Worm (Caenorhabditis elegans) whole organism, early embryonic: ENCODE results near the gene vha-2.

ENCODE experiments used
- B0310.2 ChIP-seq: sonication (generic microtip); optimal IDR thresholded peaks from 2 replicates; lab custom pipeline; 2016; ENCODE audit warnings: mild to moderate bottlenecking, missing genetic modification characterization, missing compliant biosample characterization
- F13C5.2 ChIP-seq: sonication (generic microtip); optimal IDR thresholded peaks from 2 replicates; lab custom pipeline; 2017; ENCODE audit warnings: mild to moderate bottlenecking, missing genetic modification characterization, inconsistent platforms, missing compliant biosample characterization
- aly-1 ChIP-seq: sonication (generic microtip); optimal IDR thresholded peaks from 2 replicates; lab custom pipeline; 2016; ENCODE audit warnings: missing genetic modification characterization, missing compliant biosample characterization
- ama-1 ChIP-seq: fragments of 150-350 bp; optimal IDR thresholded peaks from 2 replicates; lab custom pipeline; 2014
- ceh-13 ChIP-seq: fragments of 200-800 bp; sonication (Bioruptor generic); optimal IDR thresholded peaks from 2 replicates; lab custom pipeline; 2018; ENCODE audit warnings: mild to moderate bottlenecking, missing genetic modification characterization, missing compliant biosample characterization
- ceh-36 ChIP-seq: sonication (generic microtip); optimal IDR thresholded peaks from 2 replicates; lab custom pipeline; 2016; ENCODE audit warnings: missing genetic modification characterization, inconsistent platforms, missing compliant biosample characterization
- ets-7 ChIP-seq: sonication (generic microtip); optimal IDR thresholded peaks from 2 replicates; lab custom pipeline; 2016; ENCODE audit warnings: missing genotype, missing genetic modification characterization, missing compliant biosample characterization
- flt-1 ChIP-seq: fragments of 200-800 bp; sonication (Bioruptor generic); IDR thresholded peaks from 2 replicates; pipeline ENCODE4 v1.3.6; 2022; ENCODE audit warnings: missing genetic modification characterization, missing compliant biosample characterization
- hmbx-1 ChIP-seq: sonication (generic microtip); optimal IDR thresholded peaks from 2 replicates; lab custom pipeline; 2016; ENCODE audit warnings: mild to moderate bottlenecking, missing genetic modification characterization, missing compliant biosample characterization
- hmg-4 ChIP-seq: fragments of 200-800 bp; sonication (Bioruptor generic); optimal IDR thresholded peaks from 2 replicates; lab custom pipeline; 2018; ENCODE audit warnings: mild to moderate bottlenecking, missing genetic modification characterization, missing compliant biosample characterization
- hnd-1 ChIP-seq: sonication (generic microtip); optimal IDR thresholded peaks from 2 replicates; lab custom pipeline; 2016; ENCODE audit warnings: missing genetic modification characterization, missing compliant biosample characterization
- pes-1 ChIP-seq: fragments of 200-800 bp; sonication (Bioruptor generic); IDR thresholded peaks from 2 replicates; pipeline ENCODE4 v1.3.6; 2022; ENCODE audit warnings: missing genetic modification reagents, missing genetic modification characterization, missing compliant biosample characterization
- scrt-1 ChIP-seq: fragments of 200-800 bp; sonication (Bioruptor generic); IDR thresholded peaks from 2 replicates; pipeline ENCODE4 v1.3.6; 2022; ENCODE audit warnings: missing genetic modification characterization, missing compliant biosample characterization
- sea-1 ChIP-seq: fragments of 200-800 bp; sonication (Bioruptor generic); conservative IDR thresholded peaks from 2 replicates; pipeline ENCODE4 v1.3.6; 2022; ENCODE audit warnings: missing genetic modification characterization, missing compliant biosample characterization
- tbx-11 ChIP-seq: fragments of 200-800 bp; sonication (Bioruptor generic); IDR thresholded peaks from 2 replicates; pipeline ENCODE4 v1.3.6; 2022; ENCODE audit warnings: missing genetic modification characterization, missing compliant biosample characterization
- tbx-37 ChIP-seq: fragments of 200-800 bp; sonication (Bioruptor generic); conservative IDR thresholded peaks from 2 replicates; pipeline ENCODE4 v1.3.6; 2022; ENCODE audit warnings: missing genetic modification reagents, missing genetic modification characterization, missing compliant biosample characterization
- tra-4 ChIP-seq: sonication (generic microtip); optimal IDR thresholded peaks from 2 replicates; lab custom pipeline; 2017; ENCODE audit warnings: missing genetic modification characterization, missing compliant biosample characterization

The vha-2 gene

ce11 chrIII:9782483-9783081, 618 bp downstream of the vha-2 start, which contains the start of gene R10E11.6:
Gene R10E11.6, plus strand, starts transcription at chrIII:9783006.
- TF ChIP-seq hmg-4 (no peak), F13C5.2 (tag; lab: Kevin White, UChicago) (no peak), ets-7 (tag; lab: Kevin White, UChicago) (no peak), tbx-11 (no peak), hmbx-1 (no peak), tra-4 (no peak), hnd-1 (tag; lab: Kevin White, UChicago) (no peak), flt-1 (GFP tag; lab: Robert Waterston, UW) (no peak), sea-1 (GFP tag; lab: Robert Waterston, UW) (no peak), pes-1 (GFP tag; lab: Robert Waterston, UW) (no peak), tbx-37 (GFP tag; lab: Robert Waterston, UW) (no peak), scrt-1 (GFP tag; lab: Robert Waterston, UW) (no peak), B0310.2 (tag; lab: Kevin White, UChicago) (no peak), aly-1 (tag; lab: Kevin White, UChicago) (no peak), ceh-36 (tag; lab: Kevin White, UChicago) (no peak)

- TF ChIP-seq B0310.2 (tag; lab: Kevin White, UChicago) (no peak), hmg-4 (no peak), ceh-13 (GFP tag; lab: Kevin White, UChicago) (no peak), ets-7 (tag; lab: Kevin White, UChicago) (no peak), ama-1 (lab: Kevin White, UChicago) (no peak)
Measured at ce11 chrIII:9783133-9783590, 1.2 kb downstream of the vha-2 start.

ce11 chrIII:9786776-9787175, 4.8 kb downstream of the vha-2 start:
- TF ChIP-seq ets-7 (tag; lab: Kevin White, UChicago) (no peak), sea-1 (GFP tag; lab: Robert Waterston, UW) (no peak), tbx-11 (no peak), tra-4 (no peak), hnd-1 (tag; lab: Kevin White, UChicago) (no peak), scrt-1 (GFP tag; lab: Robert Waterston, UW) (no peak), aly-1 (tag; lab: Kevin White, UChicago) (no peak), ceh-13 (GFP tag; lab: Kevin White, UChicago) (no peak), F13C5.2 (tag; lab: Kevin White, UChicago) (no peak), B0310.2 (tag; lab: Kevin White, UChicago) (no peak), hmg-4 (no peak), ceh-36 (tag; lab: Kevin White, UChicago) (no peak), tbx-37 (GFP tag; lab: Robert Waterston, UW) (no peak), hmbx-1 (no peak), ama-1 (lab: Kevin White, UChicago) (no peak), flt-1 (GFP tag; lab: Robert Waterston, UW) (no peak), pes-1 (GFP tag; lab: Robert Waterston, UW) (no peak)

ce11 chrIII:9789083-9789482, 7.1 kb downstream of the vha-2 start:
- TF ChIP-seq flt-1 (GFP tag; lab: Robert Waterston, UW), result no peak
- no peak for TF ChIP-seq ets-7 (tag; lab: Kevin White, UChicago)
- no peak for TF ChIP-seq hnd-1 (tag; lab: Kevin White, UChicago)
- no peak for TF ChIP-seq hmbx-1
- no peak for TF ChIP-seq hmg-4
- no peak for TF ChIP-seq tbx-11
- no peak for TF ChIP-seq B0310.2 (tag; lab: Kevin White, UChicago)
- TF ChIP-seq tbx-37 (GFP tag; lab: Robert Waterston, UW), result no peak

- TF ChIP-seq F13C5.2 (tag; lab: Kevin White, UChicago), result no peak
- no peak for TF ChIP-seq tra-4
- no peak for TF ChIP-seq scrt-1 (GFP tag; lab: Robert Waterston, UW)
- TF ChIP-seq aly-1 (tag; lab: Kevin White, UChicago), result no peak
- no peak for TF ChIP-seq hmbx-1
- TF ChIP-seq flt-1 (GFP tag; lab: Robert Waterston, UW), result no peak
- no peak for TF ChIP-seq ets-7 (tag; lab: Kevin White, UChicago)
- no peak for TF ChIP-seq B0310.2 (tag; lab: Kevin White, UChicago)
- no peak for TF ChIP-seq hnd-1 (tag; lab: Kevin White, UChicago)
- TF ChIP-seq ceh-13 (GFP tag; lab: Kevin White, UChicago), result no peak
- no peak for TF ChIP-seq sea-1 (GFP tag; lab: Robert Waterston, UW)
- no peak for TF ChIP-seq pes-1 (GFP tag; lab: Robert Waterston, UW)
Measured at ce11 chrIII:9789607-9790073, 7.7 kb downstream of the vha-2 start, which contains the start of gene R10E11.5. Gene R10E11.5, minus strand, starts transcription at chrIII:9789657.

- TF ChIP-seq flt-1 (GFP tag; lab: Robert Waterston, UW) (no peak), pes-1 (GFP tag; lab: Robert Waterston, UW) (no peak), ceh-13 (GFP tag; lab: Kevin White, UChicago) (no peak), tbx-11 (no peak), hnd-1 (tag; lab: Kevin White, UChicago) (no peak), tbx-37 (GFP tag; lab: Robert Waterston, UW) (no peak), sea-1 (GFP tag; lab: Robert Waterston, UW) (no peak), ets-7 (tag; lab: Kevin White, UChicago) (no peak), ceh-36 (tag; lab: Kevin White, UChicago) (no peak), ama-1 (lab: Kevin White, UChicago) (no peak), hmbx-1 (no peak), aly-1 (tag; lab: Kevin White, UChicago) (no peak), scrt-1 (GFP tag; lab: Robert Waterston, UW) (no peak), B0310.2 (tag; lab: Kevin White, UChicago) (no peak), hmg-4 (no peak), F13C5.2 (tag; lab: Kevin White, UChicago) (no peak), tra-4 (no peak)
Measured at ce11 chrIII:9793592-9794417, 11.8 kb downstream of the vha-2 start, which contains the start of the genes R10E11.9 and mcm-6. Gene R10E11.9, minus strand, starts transcription at chrIII:9793642. Gene mcm-6, plus strand, starts transcription at chrIII:9794367.
